Fruit fly (Drosophila melanogaster) ovary, adult (tissue): ENCODE data around the gene CG42486.

Experiments used
- CG17801 ChIP-seq: fragments of 200-800 bp; optimal IDR thresholded peaks from 2 replicates; lab custom pipeline; 2019; ENCODE audit warnings: missing biosample characterization, mild to moderate bottlenecking, missing genetic modification characterization, moderate library complexity; ENCODE audit not compliant: partially characterized antibody

CG42486 gene

dm6 chr2L:11842291-11843187 is at the start of gene CG42486, which contains the start of the genes CG44008, CG14933 and CG46426:
Gene CG42486 (plus strand): TSS chr2L:11843137.
Gene CG44008 (minus strand): TSS chr2L:11842445.
Gene CG14933 (plus strand): TSS chr2L:11842828.
Gene CG46426 (plus strand): TSS chr2L:11842828.
- TF ChIP-seq CG17801 (GFP tag; lab: Kevin White, UChicago) = no peak

DNA sequence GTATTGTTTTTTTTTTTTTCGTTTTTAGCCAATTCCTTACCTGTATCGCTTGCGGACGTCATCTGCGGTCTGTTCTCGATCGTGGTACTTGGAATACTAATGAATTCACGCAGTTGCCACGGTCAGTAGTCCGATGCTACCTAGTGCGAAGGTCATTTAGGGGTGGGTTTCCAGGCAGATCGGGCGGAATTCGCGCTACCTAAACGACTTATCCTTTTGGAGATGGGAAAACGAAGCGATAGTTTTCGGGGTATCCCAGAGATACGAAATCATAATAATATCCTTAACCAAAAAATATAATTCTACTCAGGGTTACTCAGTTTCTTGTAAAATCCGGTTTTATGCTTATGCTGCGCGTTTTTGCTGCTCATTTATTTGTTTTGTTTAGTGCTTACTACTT is 49.0 kb upstream of the CG42486 start, which contains the start of gene CG14937:
TSS of gene CG14937 (minus strand) at position 101 of the 400 bp plus-strand sequence.
- TF ChIP-seq CG17801 (GFP tag; lab: Kevin White, UChicago) = no peak

DNA sequence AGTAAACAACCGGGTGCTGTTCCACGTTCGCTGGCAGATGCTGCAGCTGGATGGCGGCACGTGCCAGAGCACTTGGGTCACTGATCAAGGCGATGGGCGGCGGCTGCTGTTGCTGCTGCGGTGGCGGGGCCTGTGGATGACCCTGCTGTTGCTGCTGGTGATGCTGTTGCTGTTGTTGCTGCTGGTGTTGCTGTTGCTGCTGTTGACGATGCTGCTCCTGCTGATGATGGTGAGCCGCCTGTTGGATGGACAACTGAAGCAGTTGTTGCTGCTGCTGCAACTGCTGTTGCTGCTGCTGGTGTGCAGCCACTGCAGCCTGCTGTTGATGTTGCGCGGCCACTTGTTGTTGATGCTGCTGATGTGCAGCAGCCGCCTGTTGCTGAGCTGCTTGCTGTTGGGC is 45.8 kb upstream of the CG42486 start:
- no peak for TF ChIP-seq CG17801 (GFP tag; lab: Kevin White, UChicago)

DNA sequence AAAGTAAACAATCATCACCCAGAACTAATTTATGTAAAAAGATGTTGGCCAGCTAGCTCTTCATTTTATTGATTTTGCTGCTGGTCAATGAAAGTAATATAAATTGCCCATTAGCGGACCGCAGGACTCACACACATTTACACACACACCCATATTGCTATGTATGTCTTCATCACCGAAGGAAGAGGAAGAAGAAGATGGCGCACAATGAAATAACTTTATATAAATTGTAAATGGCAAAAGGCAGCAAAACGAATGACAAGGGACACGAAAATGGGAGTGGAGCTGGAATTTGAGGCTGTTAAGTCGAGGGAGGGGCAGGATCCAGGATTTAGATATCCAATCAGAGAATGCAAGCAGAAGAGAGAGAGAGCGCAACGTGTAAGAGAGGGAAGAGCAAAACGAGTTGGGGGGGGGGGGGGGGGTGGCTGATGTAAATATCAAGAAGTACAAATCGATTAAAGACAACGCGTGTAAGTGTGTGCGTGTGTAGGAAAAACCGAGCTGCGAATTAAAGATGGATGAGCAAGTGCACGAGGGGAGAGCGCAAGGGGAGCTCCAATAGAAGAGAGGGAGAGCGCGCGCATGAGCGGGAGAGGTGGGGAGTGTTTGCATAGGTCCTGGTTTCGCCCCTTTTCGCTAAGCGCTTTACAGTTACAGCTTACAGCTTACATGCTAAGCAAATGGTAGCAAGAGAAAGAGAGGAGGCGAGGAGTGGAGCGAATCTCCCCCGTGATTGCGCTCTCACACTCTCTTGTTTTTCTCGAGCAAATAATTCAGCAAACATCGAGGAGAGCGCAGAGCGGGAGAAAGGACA is 38.5 kb upstream of the CG42486 start:
- no peak for TF ChIP-seq CG17801 (GFP tag; lab: Kevin White, UChicago)

dm6 chr2L:11806022-11806700 is 36.8 kb upstream of the CG42486 start:
- TF ChIP-seq CG17801 (GFP tag; lab: Kevin White, UChicago) = no peak

DNA sequence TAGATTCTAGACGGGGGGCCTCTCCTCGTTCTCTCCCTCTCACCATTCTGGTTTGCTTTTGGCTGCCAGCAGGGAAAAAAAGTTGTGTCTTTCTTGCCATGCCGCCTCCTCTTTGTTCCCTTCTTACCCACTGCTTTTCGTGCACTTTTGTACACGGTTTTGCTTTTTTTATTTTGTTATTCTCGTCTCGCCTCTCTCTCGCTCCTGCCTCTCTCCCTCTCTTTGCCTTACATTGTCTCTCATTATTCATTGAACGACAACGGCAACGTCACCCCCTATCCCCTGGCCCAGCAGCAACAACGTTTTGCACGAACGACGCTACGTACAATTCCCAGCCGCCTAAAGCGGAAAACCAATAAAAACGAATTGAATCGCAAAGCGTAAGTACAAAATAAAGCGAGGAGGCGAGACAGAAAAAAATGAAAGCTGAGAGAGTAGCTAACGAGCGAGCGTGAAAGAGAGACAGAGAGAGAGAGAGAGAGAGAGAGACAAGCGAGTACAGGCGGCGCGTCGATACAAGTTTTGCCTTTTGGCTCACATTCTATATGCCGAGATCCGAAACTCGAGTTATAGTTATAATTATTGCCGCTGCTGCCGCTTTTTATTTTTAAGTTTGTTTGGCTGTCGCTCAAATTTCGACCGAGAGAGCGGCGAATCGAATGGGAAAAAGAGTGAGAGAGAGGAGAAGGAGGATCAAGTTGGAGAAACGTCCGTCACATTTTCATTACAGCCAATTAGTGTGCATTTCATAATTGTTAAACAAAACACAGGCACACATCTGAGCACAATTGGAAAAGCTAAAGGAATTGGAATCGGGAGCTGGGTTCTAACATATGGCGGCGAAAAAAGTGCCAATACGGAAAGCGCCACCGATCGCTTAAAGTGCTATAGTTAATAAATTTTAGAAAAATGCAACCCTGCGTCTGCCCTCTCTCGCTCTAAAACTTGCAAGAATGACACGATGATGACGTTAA is 35.9 kb upstream of the CG42486 start:
- peak; percentile 51 for TF ChIP-seq CG17801 (GFP tag; lab: Kevin White, UChicago)

dm6 chr2L:11807697-11808226 is 35.2 kb upstream of the CG42486 start:
- peak; percentile 48 for TF ChIP-seq CG17801 (GFP tag; lab: Kevin White, UChicago)

- no peak for TF ChIP-seq CG17801 (GFP tag; lab: Kevin White, UChicago)
These were observed 34.6 kb upstream of the CG42486 start for dm6 chr2L:11808327-11808701.

dm6 chr2L:11808702-11809583 is 34.0 kb upstream of the CG42486 start, which contains the start of gene crol:
Gene crol (minus strand): TSS chr2L:11809438.
- no peak for TF ChIP-seq CG17801 (GFP tag; lab: Kevin White, UChicago)

- TF ChIP-seq CG17801 (GFP tag; lab: Kevin White, UChicago) = no peak
These were observed 33.1 kb upstream of the CG42486 start for dm6 chr2L:11809823-11810222.

- no peak for TF ChIP-seq CG17801 (GFP tag; lab: Kevin White, UChicago)
These were observed 29.9 kb upstream of the CG42486 start for dm6 chr2L:11812781-11813664.
